Worm (Caenorhabditis elegans) whole organism, L4 larva: Measurements from ENCODE around the gene rpc-1.
A peak's percentile ranks its signal among the peaks of the same experiment; 100 is the strongest.

Experiments
- F37D6.2 ChIP-seq: sonication (generic microtip); optimal IDR thresholded peaks from 2 replicates; lab custom pipeline; 2016; ENCODE audit warnings: mild to moderate bottlenecking, missing genetic modification characterization, missing compliant biosample characterization
- R02D3.7 ChIP-seq: fragments of 150-350 bp; sonication (generic microtip); optimal IDR thresholded peaks from 3 replicates; lab custom pipeline; 2014; ENCODE audit warnings: missing biosample characterization, missing genetic modification characterization
- T20F7.1 ChIP-seq: fragments of 200-800 bp; sonication (Bioruptor generic); optimal IDR thresholded peaks from 2 replicates; lab custom pipeline; 2018; ENCODE audit warnings: mild to moderate bottlenecking, missing genetic modification characterization, missing compliant biosample characterization
- Y105C5A.15 ChIP-seq: fragments of 200-800 bp; sonication (Bioruptor generic); IDR thresholded peaks from 2 replicates; pipeline ENCODE4 v1.3.6; 2022; ENCODE audit warnings: missing genetic modification characterization, missing compliant biosample characterization
- Y48G9A.11 ChIP-seq: fragments of 200-800 bp; sonication (Bioruptor generic); IDR thresholded peaks from 2 replicates; pipeline ENCODE4 v1.3.6; 2022; ENCODE audit warnings: missing genetic modification reagents, missing genetic modification characterization, missing compliant biosample characterization
- Y75B8A.6 ChIP-seq: fragments of 200-800 bp; sonication (Bioruptor generic); IDR thresholded peaks from 2 replicates; pipeline ENCODE4 v1.3.6; 2022; ENCODE audit warnings: missing genetic modification reagents, missing genetic modification characterization, missing compliant biosample characterization
- ZK546.5 ChIP-seq, 2 experiments: sonication (generic microtip); optimal IDR thresholded peaks; 2 replicates each; lab custom pipeline; 2017; ENCODE audit warnings: missing biosample characterization in 2 of 2, missing genetic modification characterization in 2 of 2
- aha-1 ChIP-seq: fragments of 150-350 bp; peaks from one replicate; lab custom pipeline; 2014; ENCODE audit warnings: missing biosample characterization, missing genetic modification characterization
- arid-1 ChIP-seq: fragments of 200-800 bp; sonication (Bioruptor generic); conservative IDR thresholded peaks from 2 replicates; pipeline ENCODE4 v1.3.6; 2022; ENCODE audit warnings: missing genetic modification reagents, missing genetic modification characterization, missing compliant biosample characterization
- ceh-44 ChIP-seq: fragments of 200-800 bp; sonication (Bioruptor generic); IDR thresholded peaks from 2 replicates; pipeline ENCODE4 v1.3.6; 2022; ENCODE audit warnings: missing genetic modification reagents, missing genetic modification characterization, missing compliant biosample characterization
- ceh-62 ChIP-seq: sonication (generic microtip); optimal IDR thresholded peaks from 2 replicates; lab custom pipeline; 2017; ENCODE audit warnings: missing biosample characterization, missing genetic modification characterization
- ctbp-1 ChIP-seq: fragments of 200-800 bp; sonication (Bioruptor generic); IDR thresholded peaks from 2 replicates; pipeline ENCODE4 v1.3.6; 2022; ENCODE audit warnings: missing genetic modification reagents, missing genetic modification characterization, missing compliant biosample characterization
- daf-12 ChIP-seq: fragments of 150-350 bp; optimal IDR thresholded peaks from 2 replicates; lab custom pipeline; 2014; ENCODE audit warnings: missing biosample characterization, missing genetic modification reagents, missing genetic modification characterization
- daf-16 ChIP-seq, 3 experiments: sonication (generic microtip); optimal IDR thresholded peaks; 2 replicates each; lab custom pipeline; 2016 to 2017; ENCODE audit warnings: missing genetic modification characterization in 3 of 3, missing genetic modification reagents in 3 of 3, mild to moderate bottlenecking in 2 of 3, missing compliant biosample characterization in 2 of 3, missing biosample characterization in 1 of 3, moderate library complexity in 1 of 3
- dmd-9 ChIP-seq: fragments of 200-800 bp; sonication (Bioruptor generic); IDR thresholded peaks from 2 replicates; pipeline ENCODE4 v1.3.6; 2022; ENCODE audit warnings: missing genetic modification reagents, missing genetic modification characterization, missing compliant biosample characterization
- dpl-1 ChIP-seq: fragments of 150-350 bp; optimal IDR thresholded peaks from 2 replicates; lab custom pipeline; 2014; ENCODE audit warnings: missing biosample characterization, missing genetic modification reagents, missing genetic modification characterization
- dve-1 ChIP-seq: sonication (generic microtip); optimal IDR thresholded peaks from 2 replicates; lab custom pipeline; 2017; ENCODE audit warnings: antibody characterized with exemption, mild to moderate bottlenecking, missing genetic modification characterization, missing compliant biosample characterization; ENCODE audit not compliant: insufficient read depth
- hlh-11 ChIP-seq: fragments of 200-800 bp; sonication (Bioruptor generic); optimal IDR thresholded peaks from 2 replicates; lab custom pipeline; 2018; ENCODE audit warnings: mild to moderate bottlenecking, missing genetic modification characterization, missing compliant biosample characterization
- hmg-1.1 ChIP-seq: fragments of 200-800 bp; sonication (Bioruptor generic); IDR thresholded peaks from 2 replicates; pipeline ENCODE4 v1.3.6; 2022; ENCODE audit warnings: missing genetic modification reagents, missing genetic modification characterization, missing compliant biosample characterization
- lim-7 ChIP-seq: fragments of 200-800 bp; sonication (Bioruptor generic); IDR thresholded peaks from 2 replicates; pipeline ENCODE4 v1.3.6; 2022; ENCODE audit warnings: missing genetic modification characterization, missing compliant biosample characterization
- lin-1 ChIP-seq: fragments of 200-800 bp; sonication (Bioruptor generic); IDR thresholded peaks from 2 replicates; pipeline ENCODE4 v1.3.6; 2022; ENCODE audit warnings: missing genetic modification reagents, missing genetic modification characterization, missing compliant biosample characterization
- lin-13 ChIP-seq: fragments of 150-350 bp; optimal IDR thresholded peaks from 2 replicates; lab custom pipeline; 2014; ENCODE audit warnings: missing biosample characterization, missing genetic modification reagents, missing genetic modification characterization
- lin-29 ChIP-seq: fragments of 200-800 bp; sonication (Bioruptor generic); IDR thresholded peaks from 2 replicates; pipeline ENCODE4 v1.3.6; 2022; ENCODE audit warnings: missing genetic modification reagents, missing genetic modification characterization, missing compliant biosample characterization
- madf-9 ChIP-seq: fragments of 200-800 bp; sonication (Bioruptor generic); conservative IDR thresholded peaks from 2 replicates; pipeline ENCODE4 v1.3.6; 2022; ENCODE audit warnings: missing genetic modification reagents, missing genetic modification characterization, missing compliant biosample characterization
- mdl-1 ChIP-seq, 2 experiments: fragments of 150-350 bp in 1 of 2; sonication (generic microtip) in 1 of 2; optimal IDR thresholded peaks; 2 replicates each; lab custom pipeline; 2014 to 2017; ENCODE audit warnings: missing biosample characterization in 2 of 2, missing genetic modification characterization in 2 of 2
- mdt-29 ChIP-seq: fragments of 200-800 bp; sonication (Bioruptor generic); IDR thresholded peaks from 2 replicates; pipeline ENCODE4 v1.3.6; 2022; ENCODE audit warnings: missing genetic modification reagents, missing genetic modification characterization, missing compliant biosample characterization
- mxl-2 ChIP-seq: fragments of 200-800 bp; sonication (Bioruptor generic); conservative IDR thresholded peaks from 2 replicates; pipeline ENCODE4 v1.3.6; 2022; ENCODE audit warnings: missing genetic modification reagents, missing genetic modification characterization, missing compliant biosample characterization
- mxl-3 ChIP-seq: fragments of 200-800 bp; sonication (Bioruptor generic); optimal IDR thresholded peaks from 2 replicates; lab custom pipeline; 2018; ENCODE audit warnings: mild to moderate bottlenecking, missing genetic modification characterization, missing compliant biosample characterization
- nhr-102 ChIP-seq: sonication (generic microtip); optimal IDR thresholded peaks from 2 replicates; lab custom pipeline; 2016; ENCODE audit warnings: mild to moderate bottlenecking, missing genetic modification characterization, moderate library complexity, missing compliant biosample characterization
- nhr-11 ChIP-seq: fragments of 150-350 bp; optimal IDR thresholded peaks from 2 replicates; lab custom pipeline; 2014; ENCODE audit warnings: missing biosample characterization, missing genetic modification characterization
- nhr-28 ChIP-seq: fragments of 150-350 bp; optimal IDR thresholded peaks from 2 replicates; lab custom pipeline; 2014; ENCODE audit warnings: missing biosample characterization, missing genetic modification characterization
- nhr-48 ChIP-seq: sonication (generic microtip); optimal IDR thresholded peaks from 2 replicates; lab custom pipeline; 2016; ENCODE audit warnings: mild to moderate bottlenecking, missing genetic modification characterization, missing compliant biosample characterization
- nhr-6 ChIP-seq: fragments of 150-350 bp; optimal IDR thresholded peaks from 2 replicates; lab custom pipeline; 2014; ENCODE audit warnings: missing biosample characterization, missing genetic modification characterization
- rbr-2 ChIP-seq: sonication (generic microtip); optimal IDR thresholded peaks from 2 replicates; lab custom pipeline; 2016; ENCODE audit warnings: missing genotype, missing genetic modification characterization, missing compliant biosample characterization
- sdz-12 ChIP-seq: fragments of 200-800 bp; sonication (Bioruptor generic); optimal IDR thresholded peaks from 2 replicates; lab custom pipeline; 2018; ENCODE audit warnings: mild to moderate bottlenecking, missing genetic modification characterization, missing compliant biosample characterization
- set-16 ChIP-seq: fragments of 200-800 bp; sonication (Bioruptor generic); IDR thresholded peaks from 2 replicates; pipeline ENCODE4 v1.3.6; 2022; ENCODE audit warnings: missing genetic modification reagents, missing genetic modification characterization, missing compliant biosample characterization
- snpc-1.2 ChIP-seq: fragments of 200-800 bp; sonication (Bioruptor generic); IDR thresholded peaks from 2 replicates; pipeline ENCODE4 v1.3.6; 2022; ENCODE audit warnings: missing genetic modification reagents, missing genetic modification characterization, missing compliant biosample characterization
- snpc-4 ChIP-seq: fragments of 150-350 bp; optimal IDR thresholded peaks from 2 replicates; lab custom pipeline; 2014; ENCODE audit warnings: missing biosample characterization, missing genetic modification characterization
- tra-1 ChIP-seq: fragments of 200-800 bp; sonication (Bioruptor generic); IDR thresholded peaks from 2 replicates; pipeline ENCODE4 v1.3.6; 2022; ENCODE audit warnings: missing genetic modification reagents, missing genetic modification characterization, missing compliant biosample characterization
- unc-62 ChIP-seq, 3 experiments: fragments of 150-350 bp in 1 of 3; sonication (generic microtip); optimal IDR thresholded peaks in 2 of 3; peaks in 1 of 3; 1 replicate in 1 of 3; 2 replicates in 2 of 3; lab custom pipeline; 2014 to 2017; ENCODE audit warnings: missing biosample characterization in 3 of 3, missing genetic modification characterization in 3 of 3, missing genetic modification reagents in 3 of 3, missing genotype in 1 of 3
- vab-7 ChIP-seq: fragments of 200-800 bp; sonication (Bioruptor generic); IDR thresholded peaks from 2 replicates; pipeline ENCODE4 v1.3.6; 2022; ENCODE audit warnings: missing genetic modification reagents, missing genetic modification characterization, missing compliant biosample characterization
- zag-1 ChIP-seq: fragments of 150-350 bp; optimal IDR thresholded peaks from 2 replicates; lab custom pipeline; 2014; ENCODE audit warnings: missing biosample characterization, missing genetic modification characterization
- zip-11 ChIP-seq: fragments of 200-800 bp; sonication (Bioruptor generic); IDR thresholded peaks from 2 replicates; pipeline ENCODE4 v1.3.6; 2022; ENCODE audit warnings: missing genetic modification characterization, missing compliant biosample characterization
- zip-2 ChIP-seq: fragments of 150-350 bp; optimal IDR thresholded peaks from 2 replicates; lab custom pipeline; 2014; ENCODE audit warnings: missing biosample characterization, missing genetic modification characterization
- ztf-11 ChIP-seq: fragments of 150-350 bp; optimal IDR thresholded peaks from 2 replicates; lab custom pipeline; 2014; ENCODE audit warnings: missing biosample characterization, missing genetic modification characterization

The rpc-1 gene

DNA sequence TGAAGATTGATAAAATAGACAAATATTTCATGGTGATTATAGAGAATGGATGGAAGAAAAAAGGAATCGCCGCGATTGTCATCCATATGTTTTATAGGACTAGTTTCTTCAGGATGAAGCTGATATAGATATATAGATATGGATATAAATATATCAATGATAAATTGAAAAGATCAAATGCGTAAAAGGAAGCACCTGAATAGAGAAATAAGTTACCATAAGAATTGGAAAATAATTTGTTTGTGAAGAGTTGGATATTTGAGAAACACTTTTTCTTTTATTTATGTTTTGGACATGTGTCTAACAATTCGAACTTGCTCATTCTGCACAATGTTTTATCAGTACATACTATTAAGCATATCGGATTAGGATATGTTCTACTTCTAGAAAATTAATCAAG is 22.5 kb upstream of the rpc-1 start, which contains the start of gene C42D4.13:
C42D4.13 (minus strand) TSS at position 101 of the 400 bp plus-strand sequence.
- TF ChIP-seq lim-7 (GFP tag; lab: Robert Waterston, UW) (no peak), mxl-2 (GFP tag; lab: Robert Waterston, UW) (no peak), lin-13 (GFP tag; lab: Kevin White, UChicago) (no peak), ceh-62 (tag; lab: Kevin White, UChicago) (no peak)

DNA sequence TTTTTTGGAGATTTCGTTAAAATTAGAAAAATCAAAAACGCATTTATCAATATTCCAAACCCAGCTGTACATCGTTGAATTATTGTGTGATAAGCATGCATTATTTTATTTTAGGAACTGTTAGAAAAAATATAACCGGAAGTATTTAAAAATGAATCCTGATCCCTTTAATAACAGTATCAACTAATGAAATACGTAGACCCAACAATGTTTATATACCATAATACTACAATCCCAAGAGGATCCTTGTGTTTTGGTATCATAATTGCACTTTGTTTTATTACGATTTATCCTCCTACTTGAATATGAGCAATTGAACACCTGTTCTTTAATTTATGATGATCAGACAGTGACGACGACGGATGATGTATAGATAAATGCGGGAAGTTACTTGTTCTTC is 21.2 kb upstream of the rpc-1 start, which contains the start of gene str-249:
str-249 (minus strand) TSS at position 101 of the 400 bp plus-strand sequence.
- TF ChIP-seq mdt-29 (GFP tag; lab: Robert Waterston, UW) (no peak), Y48G9A.11 (GFP tag; lab: Robert Waterston, UW) (no peak), dmd-9 (GFP tag; lab: Robert Waterston, UW) (no peak), nhr-28 (tag; lab: Kevin White, UChicago) (no peak), set-16 (GFP tag; lab: Robert Waterston, UW) (no peak), zip-11 (GFP tag; lab: Robert Waterston, UW) (no peak), lin-1 (GFP tag; lab: Robert Waterston, UW) (no peak), T20F7.1 (GFP tag; lab: Kevin White, UChicago) (no peak), aha-1 (tag; lab: Kevin White, UChicago) (no peak), ztf-11 (tag; lab: Kevin White, UChicago) (no peak), arid-1 (no peak), dpl-1 (GFP tag; lab: Kevin White, UChicago) (no peak), ceh-44 (no peak), vab-7 (GFP tag; lab: Robert Waterston, UW) (no peak), Y75B8A.6 (GFP tag; lab: Robert Waterston, UW) (no peak), nhr-48 (no peak), mxl-2 (GFP tag; lab: Robert Waterston, UW) (no peak)

DNA sequence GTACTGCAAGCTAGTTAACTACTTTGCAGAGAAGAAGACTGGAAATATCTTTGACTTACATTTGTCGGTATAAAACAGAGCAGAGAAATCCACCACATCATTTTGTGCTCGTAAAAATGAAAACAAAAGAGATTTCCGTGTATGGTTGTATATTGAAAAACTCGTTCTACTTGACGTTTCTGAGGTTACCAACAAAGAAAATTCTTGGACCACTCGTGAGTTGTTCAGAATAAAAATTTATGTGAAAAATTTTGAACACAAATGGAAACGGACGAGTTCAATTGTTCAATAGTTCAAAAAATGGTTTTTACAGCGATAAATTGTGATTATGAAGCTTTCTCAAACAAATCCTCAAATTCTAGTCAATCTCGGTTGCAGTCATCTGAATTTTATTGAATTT is 19.0 kb upstream of the rpc-1 start, which contains the start of gene clec-179:
clec-179 (minus strand) TSS at position 101 of the 400 bp plus-strand sequence.
- TF ChIP-seq nhr-48: no peak
- TF ChIP-seq zip-2 (tag; lab: Kevin White, UChicago): no peak
- no peak for TF ChIP-seq Y105C5A.15 (GFP tag; lab: Robert Waterston, UW)
- TF ChIP-seq F37D6.2: no peak
- no peak for TF ChIP-seq snpc-1.2 (GFP tag; lab: Robert Waterston, UW)
- no peak for TF ChIP-seq snpc-4 (tag; lab: Kevin White, UChicago)
- TF ChIP-seq mdl-1 (tag; optimal IDR thresholded peaks at IDR 0.05; lab: Kevin White, UChicago): no peak
- no peak for TF ChIP-seq ctbp-1 (GFP tag; lab: Robert Waterston, UW)
- TF ChIP-seq hmg-1.1 (GFP tag; lab: Robert Waterston, UW): no peak
- TF ChIP-seq nhr-6: no peak
- no peak for TF ChIP-seq mxl-2 (GFP tag; lab: Robert Waterston, UW)
- no peak for TF ChIP-seq mxl-3
- no peak for TF ChIP-seq lin-29 (GFP tag; lab: Robert Waterston, UW)
- no peak for TF ChIP-seq rbr-2 (tag; lab: Kevin White, UChicago)
- TF ChIP-seq nhr-11 (tag; lab: Kevin White, UChicago): no peak
- no peak for TF ChIP-seq madf-9 (GFP tag; lab: Robert Waterston, UW)
- TF ChIP-seq sdz-12: no peak
- no peak for TF ChIP-seq daf-12 (tag; lab: Kevin White, UChicago)

DNA sequence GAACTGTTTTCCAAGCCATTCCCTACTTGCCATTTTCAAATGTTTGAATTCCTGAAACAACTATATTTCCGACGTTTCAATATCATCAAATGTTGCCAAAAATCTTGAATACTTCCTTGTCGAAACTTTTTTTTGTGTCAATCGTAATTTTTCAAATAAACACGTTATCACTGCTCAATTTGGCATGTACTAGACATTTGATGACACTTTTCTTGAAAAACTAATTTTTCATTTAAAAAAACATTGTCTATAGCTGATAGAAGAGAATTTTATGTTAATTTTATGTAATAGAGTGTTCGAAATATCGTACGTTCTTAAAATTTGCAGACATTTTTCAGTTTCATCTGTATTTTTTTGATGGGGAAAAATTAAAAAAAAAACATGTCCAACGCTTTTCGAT is 17.3 kb upstream of the rpc-1 start:
- TF ChIP-seq zag-1 (tag; lab: Kevin White, UChicago) (no peak), dve-1 (tag; lab: Kevin White, UChicago) (peak; percentile 60), zip-2 (tag; lab: Kevin White, UChicago) (no peak), tra-1 (0 out of 2 replicates have a peak, but pooled peaks have one; percentile 49), T20F7.1 (GFP tag; lab: Kevin White, UChicago) (peak; percentile 40), unc-62 (GFP tag; optimal IDR thresholded peaks at IDR 0.05 in 1 of 2; lab: Kevin White, UChicago) (peak in 1 of 2 experiments; percentile 4), unc-62 (tag; optimal IDR thresholded peaks at IDR 0.05; lab: Kevin White, UChicago) (no peak), ZK546.5 (tag; optimal IDR thresholded peaks at IDR 0.05; lab: Kevin White, UChicago) (no peak), Y48G9A.11 (GFP tag; lab: Robert Waterston, UW) (no peak), hlh-11 (tag; lab: Kevin White, UChicago) (peak; percentile 38), R02D3.7 (tag; lab: Kevin White, UChicago) (no peak), snpc-1.2 (GFP tag; lab: Robert Waterston, UW) (no peak), ztf-11 (tag; lab: Kevin White, UChicago) (no peak), daf-16 (GFP tag; optimal IDR thresholded peaks at IDR 0.05; lab: Kevin White, UChicago) (peak in 1 of 2 experiments; percentile 49), daf-16 (tag; optimal IDR thresholded peaks at IDR 0.05; lab: Kevin White, UChicago) (peak; percentile 91), nhr-102 (tag; lab: Kevin White, UChicago) (peak; percentile 52), nhr-48 (peak; percentile 54)
